Worm (Caenorhabditis elegans) whole organism, L3 larva: ENCODE results near the gene rme-6.

ENCODE experiments used
- nfya-1 ChIP-seq: sonication (generic microtip); optimal IDR thresholded peaks from 2 replicates; lab custom pipeline; 2017; ENCODE audit warnings: missing genetic modification characterization, mild to moderate bottlenecking, missing compliant biosample characterization, antibody characterized with exemption, moderate library complexity; ENCODE audit not compliant: insufficient read depth
- nhr-11 ChIP-seq: fragments of 150-350 bp; optimal IDR thresholded peaks from 2 replicates; lab custom pipeline; 2014; ENCODE audit warnings: missing biosample characterization, missing genetic modification characterization
- ztf-4 ChIP-seq: fragments of 150-350 bp; optimal IDR thresholded peaks from 2 replicates; lab custom pipeline; 2014; ENCODE audit warnings: missing biosample characterization, missing genetic modification characterization

DNA sequence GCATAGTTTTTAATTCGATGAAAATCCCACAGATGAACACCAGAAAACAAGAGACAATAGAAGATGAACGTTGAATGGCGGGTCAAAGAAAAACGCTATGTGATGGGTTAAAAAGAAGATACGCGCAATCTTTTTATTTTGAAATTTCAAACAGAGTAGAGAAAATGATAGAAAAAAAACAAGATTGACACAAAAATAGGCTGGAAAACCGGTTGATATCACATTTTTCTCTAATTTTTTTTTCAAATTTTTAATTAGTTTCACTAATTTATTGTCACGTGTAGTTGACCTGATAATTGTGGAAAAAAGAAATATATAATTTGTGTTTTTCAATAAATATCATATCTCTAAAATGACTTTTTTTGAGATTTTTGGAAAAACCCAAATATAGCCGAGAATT, 27.2 kb downstream of the rme-6 start, which contains the start of gene C05D9.9:
- TF ChIP-seq ztf-4 (tag; lab: Kevin White, UChicago) = no peak
- no peak for TF ChIP-seq nhr-11 (tag; lab: Kevin White, UChicago)
- TF ChIP-seq nfya-1 (tag; lab: Kevin White, UChicago) = no peak
